Fruit fly (Drosophila melanogaster) whole organism, embryonic: ENCODE data around the gene CG43136.
A peak's percentile ranks its signal among the peaks of the same experiment; 100 is the strongest.

Experiments
- Adf1 ChIP-seq: fragments of 200-800 bp; sonication (Bioruptor generic); IDR thresholded peaks from 2 replicates; pipeline ENCODE4 v1.3.6; 2022; ENCODE audit warnings: missing biosample characterization, missing genetic modification characterization
- CG13894 ChIP-seq: fragments of 200-800 bp; sonication (Bioruptor generic); optimal IDR thresholded peaks from 3 replicates; lab custom pipeline; 2018; ENCODE audit warnings: missing biosample characterization, mild to moderate bottlenecking, missing genetic modification characterization, moderate library complexity
- CG1602 ChIP-seq: fragments of 200-800 bp; sonication (Bioruptor generic); optimal IDR thresholded peaks from 3 replicates; lab custom pipeline; 2016; ENCODE audit warnings: missing biosample characterization, missing genetic modification characterization
- CG16779 ChIP-seq: fragments of 200-800 bp; sonication (Bioruptor generic); IDR thresholded peaks from 2 replicates; pipeline ENCODE4 v1.3.6; 2022; ENCODE audit warnings: missing biosample characterization, missing genetic modification characterization
- CG17361 ChIP-seq: fragments of 200-800 bp; sonication (Bioruptor generic); IDR thresholded peaks from 3 replicates; pipeline ENCODE4 v1.3.6; 2022; ENCODE audit warnings: missing biosample characterization, missing genetic modification characterization
- CG17612 ChIP-seq: fragments of 200-800 bp; sonication (Bioruptor generic); IDR thresholded peaks from 2 replicates; pipeline ENCODE4 v1.3.6; 2022; ENCODE audit warnings: missing biosample characterization, missing genetic modification characterization
- CG1832 ChIP-seq: fragments of 200-800 bp; sonication (Bioruptor generic); optimal IDR thresholded peaks from 2 replicates; lab custom pipeline; 2017; ENCODE audit warnings: missing biosample characterization, mild to moderate bottlenecking, missing genetic modification characterization, inconsistent platforms
- CG18599 ChIP-seq: fragments of 200-800 bp; sonication (Bioruptor generic); optimal IDR thresholded peaks from 3 replicates; lab custom pipeline; 2017; ENCODE audit warnings: missing biosample characterization, missing genetic modification characterization, mild to moderate bottlenecking, moderate library complexity, missing genetic modification reagents
- CG31388 ChIP-seq: fragments of 200-800 bp; sonication (Bioruptor generic); optimal IDR thresholded peaks from 2 replicates; lab custom pipeline; 2016; ENCODE audit warnings: missing biosample characterization, missing genetic modification characterization
- CG33213 ChIP-seq: fragments of 200-800 bp; sonication (Bioruptor generic); optimal IDR thresholded peaks from 3 replicates; lab custom pipeline; 2016; ENCODE audit warnings: missing biosample characterization, missing genetic modification characterization
- CG5953 ChIP-seq: fragments of 200-800 bp; sonication (Bioruptor generic); IDR thresholded peaks from 2 replicates; pipeline ENCODE4 v1.3.6; 2022; ENCODE audit warnings: missing biosample characterization, missing genetic modification characterization
- CG8765 ChIP-seq: fragments of 200-800 bp; sonication (Bioruptor generic); IDR thresholded peaks from 2 replicates; pipeline ENCODE4 v1.3.6; 2022; ENCODE audit warnings: missing biosample characterization, missing genetic modification characterization
- CG9727 ChIP-seq: fragments of 200-800 bp; sonication (Bioruptor generic); optimal IDR thresholded peaks from 3 replicates; lab custom pipeline; 2017; ENCODE audit warnings: missing biosample characterization, mild to moderate bottlenecking, missing genetic modification characterization
- CTCF ChIP-seq: fragments of 200-800 bp; sonication (Bioruptor generic); optimal IDR thresholded peaks from 2 replicates; lab custom pipeline; 2017; ENCODE audit warnings: missing biosample characterization, mild to moderate bottlenecking, missing genetic modification characterization, moderate library complexity
- D ChIP-seq, 2 experiments: fragments of 200-800 bp in 1 of 2; fragments of >200 bp in 1 of 2; sonication (Bioruptor generic) in 1 of 2; optimal IDR thresholded peaks; 2 replicates in 1 of 2; 3 replicates in 1 of 2; lab custom pipeline; 2017; ENCODE audit warnings: mild to moderate bottlenecking in 1 of 2, missing biosample characterization in 1 of 2, missing genetic modification characterization in 1 of 2, missing genetic modification reagents in 1 of 2
- Deaf1 ChIP-seq: fragments of 200-800 bp; optimal IDR thresholded peaks from 3 replicates; lab custom pipeline; 2019; ENCODE audit warnings: missing biosample characterization, mild to moderate bottlenecking, missing genetic modification characterization, moderate library complexity
- Dp ChIP-seq: fragments of 200-800 bp; sonication (Bioruptor generic); optimal IDR thresholded peaks from 2 replicates; lab custom pipeline; 2018; ENCODE audit warnings: missing biosample characterization, mild to moderate bottlenecking, missing genetic modification characterization, moderate library complexity
- Gsc ChIP-seq: fragments of 200-800 bp; sonication (Bioruptor generic); IDR thresholded peaks from 2 replicates; pipeline ENCODE4 v1.3.6; 2022; ENCODE audit warnings: missing biosample characterization, missing genetic modification characterization
- Kr ChIP-seq: fragments of 200-800 bp; sonication (Bioruptor generic); optimal IDR thresholded peaks from 2 replicates; lab custom pipeline; 2017; ENCODE audit warnings: missing biosample characterization, mild to moderate bottlenecking, missing genetic modification characterization
- Lpt ChIP-seq: fragments of >200 bp; optimal IDR thresholded peaks from 2 replicates; lab custom pipeline; 2018; ENCODE audit warnings: missing biosample characterization, missing genetic modification characterization
- Med ChIP-seq: fragments of 200-800 bp; sonication (Bioruptor generic); peaks from one replicate; lab custom pipeline; 2016; ENCODE audit warnings: missing biosample characterization, missing genetic modification characterization, mild to moderate bottlenecking, inconsistent platforms, moderate library complexity
- Mes4 ChIP-seq: fragments of 200-800 bp; sonication (Bioruptor generic); optimal IDR thresholded peaks from 2 replicates; lab custom pipeline; 2016; ENCODE audit warnings: missing biosample characterization, missing genetic modification characterization
- Mrtf ChIP-seq: fragments of 200-800 bp; sonication (Bioruptor generic); IDR thresholded peaks from 3 replicates; pipeline ENCODE4 v1.3.6; 2022; ENCODE audit warnings: missing biosample characterization, missing genetic modification characterization
- Neu2 ChIP-seq: fragments of 200-800 bp; sonication (Bioruptor generic); optimal IDR thresholded peaks from 3 replicates; lab custom pipeline; 2016; ENCODE audit warnings: missing biosample characterization, missing genetic modification characterization, borderline replicate concordance
- Opbp ChIP-seq: fragments of 200-800 bp; sonication (Bioruptor generic); IDR thresholded peaks from 3 replicates; pipeline ENCODE4 v1.3.6; 2022; ENCODE audit warnings: missing biosample characterization, missing genetic modification characterization; ENCODE audit not compliant: partially characterized antibody
- Spps ChIP-seq: fragments of 200-800 bp; sonication (Bioruptor generic); optimal IDR thresholded peaks from 2 replicates; lab custom pipeline; 2018; ENCODE audit warnings: missing biosample characterization, mild to moderate bottlenecking, missing genetic modification characterization
- Trl ChIP-seq, 3 experiments: fragments of >200 bp in 2 of 3; fragments of 200-800 bp in 1 of 3; sonication (Bioruptor generic) in 1 of 3; optimal IDR thresholded peaks; 2 replicates in 1 of 3; 3 replicates in 2 of 3; lab custom pipeline; 2016 to 2017; ENCODE audit warnings: missing biosample characterization in 1 of 3, missing genetic modification characterization in 1 of 3
- abd-A ChIP-seq: fragments of 200-800 bp; sonication (Bioruptor generic); optimal IDR thresholded peaks from 3 replicates; lab custom pipeline; 2019; ENCODE audit warnings: missing biosample characterization, mild to moderate bottlenecking, missing genetic modification characterization, moderate library complexity
- br ChIP-seq: fragments of >200 bp; optimal IDR thresholded peaks from 2 replicates; lab custom pipeline; 2017
- cg ChIP-seq: fragments of 200-800 bp; sonication (Bioruptor generic); optimal IDR thresholded peaks from 3 replicates; lab custom pipeline; 2019; ENCODE audit warnings: missing biosample characterization, mild to moderate bottlenecking, missing genetic modification characterization, moderate library complexity
- chinmo ChIP-seq: fragments of 200-800 bp; sonication (Bioruptor generic); IDR thresholded peaks from 4 replicates; pipeline ENCODE4 v1.3.6; 2022; ENCODE audit warnings: missing biosample characterization, missing genetic modification characterization; ENCODE audit not compliant: partially characterized antibody
- crp ChIP-seq, 2 experiments: fragments of 200-800 bp; sonication (Bioruptor generic); optimal IDR thresholded peaks; 2 replicates in 1 of 2; 3 replicates in 1 of 2; lab custom pipeline; 2017; ENCODE audit warnings: missing biosample characterization in 2 of 2, missing genetic modification characterization in 2 of 2, mild to moderate bottlenecking in 1 of 2, moderate library complexity in 1 of 2
- exex ChIP-seq: fragments of 200-800 bp; sonication (Bioruptor generic); optimal IDR thresholded peaks from 4 replicates; lab custom pipeline; 2018; ENCODE audit warnings: missing biosample characterization, mild to moderate bottlenecking, missing genetic modification characterization, moderate library complexity
- gcm ChIP-seq: fragments of 200-800 bp; sonication (Bioruptor generic); optimal IDR thresholded peaks from 2 replicates; lab custom pipeline; 2019; ENCODE audit warnings: missing biosample characterization, mild to moderate bottlenecking, missing genetic modification characterization, moderate library complexity
- gfzf ChIP-seq: fragments of 200-800 bp; sonication (Bioruptor generic); optimal IDR thresholded peaks from 2 replicates; lab custom pipeline; 2016; ENCODE audit warnings: missing biosample characterization, mild to moderate bottlenecking, missing genetic modification characterization, moderate library complexity
- ham ChIP-seq: fragments of 200-800 bp; sonication (Bioruptor generic); IDR thresholded peaks from 2 replicates; pipeline ENCODE4 v1.3.6; 2022; ENCODE audit warnings: missing biosample characterization, missing genetic modification characterization
- inv ChIP-seq: fragments of 200-800 bp; sonication (Bioruptor generic); IDR thresholded peaks from 2 replicates; pipeline ENCODE4 v1.3.6; 2022; ENCODE audit warnings: missing biosample characterization, missing genetic modification characterization; ENCODE audit not compliant: partially characterized antibody
- jigr1 ChIP-seq: fragments of 200-800 bp; sonication (Bioruptor generic); IDR thresholded peaks from 3 replicates; pipeline ENCODE4 v1.3.6; 2022; ENCODE audit warnings: missing biosample characterization, missing genetic modification characterization
- knrl ChIP-seq: fragments of 200-800 bp; sonication (Bioruptor generic); IDR thresholded peaks from 3 replicates; pipeline ENCODE4 v1.3.6; 2022; ENCODE audit warnings: missing biosample characterization, missing genetic modification characterization; ENCODE audit not compliant: partially characterized antibody
- otp ChIP-seq: fragments of 200-800 bp; sonication (Bioruptor generic); IDR thresholded peaks from 3 replicates; pipeline ENCODE4, ENCODE4 v1.3.6; 2022; ENCODE audit warnings: missing biosample characterization, missing genetic modification characterization
- pita ChIP-seq: fragments of 200-800 bp; sonication (Bioruptor generic); optimal IDR thresholded peaks from 2 replicates; lab custom pipeline; 2017; ENCODE audit warnings: missing biosample characterization, mild to moderate bottlenecking, missing genetic modification characterization
- scrt ChIP-seq: fragments of 200-800 bp; sonication (Bioruptor generic); optimal IDR thresholded peaks from 2 replicates; lab custom pipeline; 2018; ENCODE audit warnings: missing biosample characterization, mild to moderate bottlenecking, missing genetic modification characterization, moderate library complexity
- stwl ChIP-seq: fragments of 200-800 bp; sonication (Bioruptor generic); optimal IDR thresholded peaks from 3 replicates; lab custom pipeline; 2018; ENCODE audit warnings: missing biosample characterization, mild to moderate bottlenecking, missing genetic modification characterization, moderate library complexity
- wdn ChIP-seq: fragments of 200-800 bp; sonication (Bioruptor generic); IDR thresholded peaks from 2 replicates; pipeline ENCODE4 v1.3.6; 2022; ENCODE audit warnings: missing biosample characterization, missing genetic modification characterization
- yki ChIP-seq: fragments of >200 bp; optimal IDR thresholded peaks from 3 replicates; lab custom pipeline; 2018
- zen ChIP-seq: fragments of 200-800 bp; sonication (Bioruptor generic); optimal IDR thresholded peaks from 3 replicates; lab custom pipeline; 2018; ENCODE audit warnings: missing biosample characterization, mild to moderate bottlenecking, missing genetic modification characterization, moderate library complexity
- zen2 ChIP-seq: fragments of 200-800 bp; sonication (Bioruptor generic); IDR thresholded peaks from 3 replicates; pipeline ENCODE4 v1.3.6; 2022; ENCODE audit warnings: missing biosample characterization, missing genetic modification characterization; ENCODE audit not compliant: partially characterized antibody

CG43136 gene

DNA sequence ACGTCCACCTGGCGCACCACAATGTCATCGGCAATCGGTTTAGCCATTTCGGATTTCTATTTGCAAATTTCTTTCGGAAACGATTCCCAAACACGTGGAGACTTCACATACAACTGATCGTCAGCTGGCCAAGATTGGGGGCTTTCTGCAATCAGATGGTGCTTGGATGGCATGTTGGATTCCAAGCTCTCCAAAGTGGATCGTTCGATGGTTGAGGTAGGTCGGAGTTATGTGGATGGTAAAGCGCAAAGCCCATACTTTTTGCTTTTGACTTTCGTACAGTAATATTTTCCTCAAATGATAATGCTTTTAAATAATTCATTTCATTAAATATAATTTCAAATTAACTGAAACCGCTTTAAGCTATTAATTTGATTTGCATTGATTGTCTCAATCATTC lies 37.8 kb upstream of the CG43136 start, which contains the start of gene AgmNAT:
Gene AgmNAT (minus strand): TSS at position 101 of the 400 bp plus-strand sequence.
- TF ChIP-seq inv (GFP tag; lab: Robert Waterston, UW) (no peak), gfzf (GFP tag; lab: Kevin White, UChicago) (no peak), Neu2 (GFP tag; lab: Kevin White, UChicago) (no peak), jigr1 (GFP tag; lab: Robert Waterston, UW) (no peak), crp (GFP tag; optimal IDR thresholded peaks at IDR 0.05; lab: Kevin White, UChicago) (peak in 1 of 2 experiments; percentile 68), knrl (GFP tag; lab: Robert Waterston, UW) (no peak), CG31388 (GFP tag; lab: Kevin White, UChicago) (no peak), zen2 (GFP tag; lab: Robert Waterston, UW) (0 out of 3 replicates have a peak, but pooled peaks have one; percentile 21), CG8765 (GFP tag; lab: Robert Waterston, UW) (no peak), CG9727 (no peak), Mrtf (GFP tag; lab: Robert Waterston, UW) (no peak)
- TF ChIP-seq, all 482 proteins: peak for 2

DNA sequence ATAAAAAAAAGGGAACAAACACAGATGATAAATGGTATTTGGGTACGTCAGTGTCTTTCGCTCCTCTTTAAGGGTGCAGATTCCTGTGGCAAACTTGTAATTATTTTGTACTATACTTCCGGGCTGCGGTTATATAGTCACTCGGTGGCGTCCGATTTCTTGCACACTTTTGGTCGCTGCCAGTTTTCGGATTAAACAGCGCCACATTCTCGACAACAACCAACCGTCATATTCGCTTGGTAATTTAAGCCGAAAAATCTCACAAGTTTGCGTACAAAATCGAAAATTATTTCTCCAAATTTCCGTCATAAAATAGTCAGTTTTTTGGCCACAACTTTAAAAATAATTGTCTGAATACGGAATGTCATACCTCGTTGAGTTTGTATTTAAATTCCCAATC lies 36.4 kb upstream of the CG43136 start:
- TF ChIP-seq pita (GFP tag; lab: Kevin White, UChicago) = peak; percentile 21
- no peak for TF ChIP-seq Kr (GFP tag; lab: Kevin White, UChicago)
- peak; percentile 82 for TF ChIP-seq CTCF
- TF ChIP-seq, all 482 proteins: peak for 2

DNA sequence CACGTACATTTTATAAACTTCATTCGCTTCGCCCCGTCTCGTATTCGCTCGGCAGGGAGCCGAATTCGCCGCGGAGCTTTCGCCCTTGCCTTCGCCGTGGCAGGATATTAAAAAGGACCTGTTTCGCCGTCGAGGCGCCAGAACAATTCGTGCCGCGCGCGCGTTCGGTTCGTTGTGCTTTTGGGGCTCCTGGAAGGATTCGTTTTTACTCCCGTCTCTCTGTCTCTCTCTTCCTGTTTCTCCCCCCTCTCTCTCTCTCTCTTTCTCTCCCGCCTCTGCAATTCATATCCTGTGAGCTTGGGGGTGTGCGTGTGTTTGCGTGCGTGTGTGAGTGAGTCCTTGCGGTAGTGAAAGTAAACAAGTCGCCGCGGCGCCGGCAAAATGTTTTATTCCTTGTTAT lies 35.1 kb upstream of the CG43136 start, which contains the start of gene CG15765:
Gene CG15765 (plus strand): TSS at position 132 of the 400 bp plus-strand sequence.
- TF ChIP-seq CG5953 (GFP tag; lab: Robert Waterston, UW) = no peak
- TF ChIP-seq Trl (optimal IDR thresholded peaks at IDR 0.05; lab: Kevin White, UChicago) = peak in 1 of 2 experiments; percentile 35
- TF ChIP-seq Trl (GFP tag; optimal IDR thresholded peaks at IDR 0.05; lab: Kevin White, UChicago) = no peak
- TF ChIP-seq CG18599 (GFP tag; lab: Kevin White, UChicago) = peak; percentile 17
- no peak for TF ChIP-seq CG1602
- no peak for TF ChIP-seq exex (tag; lab: Kevin White, UChicago)
- 0 out of 2 replicates have a peak, but pooled peaks have one; percentile 10 for TF ChIP-seq Adf1
- TF ChIP-seq Opbp = 0 out of 3 replicates have a peak, but pooled peaks have one; percentile 17
- no peak for TF ChIP-seq stwl (tag; lab: Kevin White, UChicago)
- peak; percentile 7 for TF ChIP-seq CG13894
- no peak for TF ChIP-seq wdn (GFP tag; lab: Robert Waterston, UW)
- no peak for TF ChIP-seq CTCF
- TF ChIP-seq abd-A (tag; lab: Kevin White, UChicago) = peak; percentile 38
- no peak for TF ChIP-seq yki (lab: Kevin White, UChicago)
- peak; percentile 7 for TF ChIP-seq cg (GFP tag; lab: Kevin White, UChicago)
- TF ChIP-seq ham (GFP tag; lab: Robert Waterston, UW) = no peak
- TF ChIP-seq Deaf1 (tag; lab: Kevin White, UChicago) = peak; percentile 61
- no peak for TF ChIP-seq gcm
- TF ChIP-seq otp = no peak
- peak; percentile 9 for TF ChIP-seq scrt (GFP tag; lab: Kevin White, UChicago)
- TF ChIP-seq br (lab: Kevin White, UChicago) = no peak
- peak; percentile 54; the same call in 1 of the 2 replicates for TF ChIP-seq CG16779 (GFP tag; lab: Robert Waterston, UW)
- no peak for TF ChIP-seq CG17612 (GFP tag; lab: Robert Waterston, UW)
- TF ChIP-seq Med (GFP tag; lab: Kevin White, UChicago) = peak; percentile 47
- TF ChIP-seq D (optimal IDR thresholded peaks at IDR 0.05; lab: Kevin White, UChicago) = no peak
- no peak for TF ChIP-seq D (GFP tag; optimal IDR thresholded peaks at IDR 0.05; lab: Kevin White, UChicago)
- TF ChIP-seq Lpt = no peak
- TF ChIP-seq Mes4 = no peak
- TF ChIP-seq Spps (tag; lab: Kevin White, UChicago) = no peak
- no peak for TF ChIP-seq CG33213 (GFP tag; lab: Kevin White, UChicago)
- TF ChIP-seq CG17361 (GFP tag; lab: Robert Waterston, UW) = no peak
- TF ChIP-seq chinmo (GFP tag; lab: Robert Waterston, UW) = 0 out of 4 replicates have a peak, but pooled peaks have one; percentile 11
- peak; percentile 25 for TF ChIP-seq CG1832 (GFP tag; lab: Kevin White, UChicago)
- TF ChIP-seq Gsc (GFP tag; lab: Robert Waterston, UW) = no peak
- no peak for TF ChIP-seq Dp (GFP tag; lab: Kevin White, UChicago)
- TF ChIP-seq zen (tag; lab: Kevin White, UChicago) = no peak
